Worm (Caenorhabditis elegans) whole organism, L4 larva: Measurements from ENCODE around the gene F34H10.4.
A peak's percentile ranks its signal among the peaks of the same experiment; 100 is the strongest.

ENCODE experiments used
- D1046.2 ChIP-seq: fragments of 200-800 bp; sonication (Bioruptor generic); IDR thresholded peaks from 2 replicates; pipeline ENCODE4 v1.3.6; 2022; ENCODE audit warnings: missing genetic modification characterization, missing compliant biosample characterization
- F49E8.2 ChIP-seq: sonication (generic microtip); optimal IDR thresholded peaks from 2 replicates; lab custom pipeline; 2016; ENCODE audit warnings: missing compliant biosample characterization, mild to moderate bottlenecking, missing genetic modification characterization, borderline replicate concordance
- R02D3.7 ChIP-seq: fragments of 150-350 bp; sonication (generic microtip); optimal IDR thresholded peaks from 3 replicates; lab custom pipeline; 2014; ENCODE audit warnings: missing biosample characterization, missing genetic modification characterization
- T20F7.1 ChIP-seq: fragments of 200-800 bp; sonication (Bioruptor generic); optimal IDR thresholded peaks from 2 replicates; lab custom pipeline; 2018; ENCODE audit warnings: mild to moderate bottlenecking, missing genetic modification characterization, missing compliant biosample characterization
- ZK337.2 ChIP-seq: fragments of 200-800 bp; sonication (Bioruptor generic); IDR thresholded peaks from 2 replicates; pipeline ENCODE4 v1.3.6; 2022; ENCODE audit warnings: missing genetic modification reagents, missing genetic modification characterization, missing compliant biosample characterization
- aha-1 ChIP-seq: fragments of 150-350 bp; peaks from one replicate; lab custom pipeline; 2014; ENCODE audit warnings: missing biosample characterization, missing genetic modification characterization
- aly-2 ChIP-seq: sonication (generic microtip); optimal IDR thresholded peaks from 2 replicates; lab custom pipeline; 2018; ENCODE audit warnings: missing biosample characterization, missing genetic modification characterization
- ceh-20 ChIP-seq: fragments of 200-800 bp; sonication (Bioruptor generic); IDR thresholded peaks from 2 replicates; pipeline ENCODE4 v1.3.6; 2022; ENCODE audit warnings: missing genetic modification reagents, missing genetic modification characterization, missing compliant biosample characterization
- ces-1 ChIP-seq: fragments of 150-350 bp; sonication (generic microtip); optimal IDR thresholded peaks from 4 replicates; lab custom pipeline; 2014; ENCODE audit warnings: missing biosample characterization, missing genetic modification reagents, missing genetic modification characterization
- cey-2 ChIP-seq: sonication (generic microtip); optimal IDR thresholded peaks from 3 replicates; lab custom pipeline; 2017; ENCODE audit warnings: missing genetic modification characterization, mild to moderate bottlenecking, missing compliant biosample characterization, antibody characterized with exemption, borderline replicate concordance; ENCODE audit not compliant: insufficient read depth
- dmd-6 ChIP-seq: fragments of 200-800 bp; sonication (Bioruptor generic); IDR thresholded peaks from 2 replicates; pipeline ENCODE4 v1.3.6; 2022; ENCODE audit warnings: missing genetic modification reagents, missing genetic modification characterization, missing compliant biosample characterization
- fkh-10 ChIP-seq: fragments of 150-350 bp; optimal IDR thresholded peaks from 2 replicates; lab custom pipeline; 2014; ENCODE audit warnings: missing biosample characterization, missing genetic modification reagents, missing genetic modification characterization
- gei-8 ChIP-seq: fragments of 200-800 bp; sonication (Bioruptor generic); optimal IDR thresholded peaks from 2 replicates; lab custom pipeline; 2018; ENCODE audit warnings: mild to moderate bottlenecking, missing genetic modification characterization, missing compliant biosample characterization
- hlh-11 ChIP-seq: fragments of 200-800 bp; sonication (Bioruptor generic); optimal IDR thresholded peaks from 2 replicates; lab custom pipeline; 2018; ENCODE audit warnings: mild to moderate bottlenecking, missing genetic modification characterization, missing compliant biosample characterization
- hlh-30 ChIP-seq: sonication (generic microtip); optimal IDR thresholded peaks from 2 replicates; lab custom pipeline; 2017; ENCODE audit warnings: antibody characterized with exemption, mild to moderate bottlenecking, missing genetic modification characterization, missing compliant biosample characterization; ENCODE audit not compliant: insufficient read depth
- hmg-1.1 ChIP-seq: fragments of 200-800 bp; sonication (Bioruptor generic); IDR thresholded peaks from 2 replicates; pipeline ENCODE4 v1.3.6; 2022; ENCODE audit warnings: missing genetic modification reagents, missing genetic modification characterization, missing compliant biosample characterization
- lin-1 ChIP-seq: fragments of 200-800 bp; sonication (Bioruptor generic); IDR thresholded peaks from 2 replicates; pipeline ENCODE4 v1.3.6; 2022; ENCODE audit warnings: missing genetic modification reagents, missing genetic modification characterization, missing compliant biosample characterization
- lin-15B ChIP-seq: fragments of 150-350 bp; sonication (generic microtip); optimal IDR thresholded peaks from 3 replicates; lab custom pipeline; 2014; ENCODE audit warnings: missing biosample characterization, missing genetic modification characterization
- lsy-2 ChIP-seq, 2 experiments: fragments of 150-350 bp in 1 of 2; sonication (generic microtip) in 1 of 2; optimal IDR thresholded peaks; 2 replicates each; lab custom pipeline; 2014 to 2017; ENCODE audit warnings: missing biosample characterization in 2 of 2, missing genetic modification characterization in 2 of 2
- mdl-1 ChIP-seq, 2 experiments: fragments of 150-350 bp in 1 of 2; sonication (generic microtip) in 1 of 2; optimal IDR thresholded peaks; 2 replicates each; lab custom pipeline; 2014 to 2017; ENCODE audit warnings: missing biosample characterization in 2 of 2, missing genetic modification characterization in 2 of 2
- mep-1 ChIP-seq: fragments of 150-350 bp; sonication (generic microtip); optimal IDR thresholded peaks from 3 replicates; lab custom pipeline; 2014; ENCODE audit warnings: missing biosample characterization, missing genetic modification characterization
- mes-2 ChIP-seq: sonication (generic microtip); optimal IDR thresholded peaks from 2 replicates; lab custom pipeline; 2016; ENCODE audit warnings: missing genotype, mild to moderate bottlenecking, missing genetic modification characterization, missing compliant biosample characterization; ENCODE audit not compliant: poor library complexity, severe bottlenecking
- nhr-10 ChIP-seq: fragments of 150-350 bp; optimal IDR thresholded peaks from 2 replicates; lab custom pipeline; 2014; ENCODE audit warnings: missing biosample characterization, missing genetic modification characterization
- nhr-11 ChIP-seq: fragments of 150-350 bp; optimal IDR thresholded peaks from 2 replicates; lab custom pipeline; 2014; ENCODE audit warnings: missing biosample characterization, missing genetic modification characterization
- nhr-25 ChIP-seq: sonication (generic microtip); optimal IDR thresholded peaks from 2 replicates; lab custom pipeline; 2017; ENCODE audit warnings: missing genetic modification characterization, mild to moderate bottlenecking, missing compliant biosample characterization, antibody characterized with exemption, moderate library complexity, borderline replicate concordance; ENCODE audit not compliant: insufficient read depth
- nhr-28 ChIP-seq: fragments of 150-350 bp; optimal IDR thresholded peaks from 2 replicates; lab custom pipeline; 2014; ENCODE audit warnings: missing biosample characterization, missing genetic modification characterization
- nhr-41 ChIP-seq: fragments of 200-800 bp; sonication (Bioruptor generic); IDR thresholded peaks from 2 replicates; pipeline ENCODE4 v1.3.6; 2022; ENCODE audit warnings: missing genetic modification reagents, missing genetic modification characterization, missing compliant biosample characterization
- php-3 ChIP-seq: fragments of 200-800 bp; sonication (Bioruptor generic); IDR thresholded peaks from 2 replicates; pipeline ENCODE4 v1.3.6; 2022; ENCODE audit warnings: missing genetic modification reagents, missing genetic modification characterization, missing compliant biosample characterization
- saeg-2 ChIP-seq: fragments of 200-800 bp; sonication (Bioruptor generic); IDR thresholded peaks from 2 replicates; pipeline ENCODE4 v1.3.6; 2022; ENCODE audit warnings: missing genetic modification reagents, missing genetic modification characterization, missing compliant biosample characterization
- skn-1 ChIP-seq: fragments of 150-350 bp; optimal IDR thresholded peaks from 2 replicates; lab custom pipeline; 2014; ENCODE audit warnings: missing biosample characterization, missing genetic modification characterization
- unc-130 ChIP-seq: sonication (generic microtip); optimal IDR thresholded peaks from 2 replicates; lab custom pipeline; 2016; ENCODE audit warnings: missing genetic modification reagents, missing genetic modification characterization, missing compliant biosample characterization
- unc-62 ChIP-seq, 3 experiments: fragments of 150-350 bp in 1 of 3; sonication (generic microtip); optimal IDR thresholded peaks in 2 of 3; peaks in 1 of 3; 1 replicate in 1 of 3; 2 replicates in 2 of 3; lab custom pipeline; 2014 to 2017; ENCODE audit warnings: missing biosample characterization in 3 of 3, missing genetic modification characterization in 3 of 3, missing genetic modification reagents in 3 of 3, missing genotype in 1 of 3
- zag-1 ChIP-seq: fragments of 150-350 bp; optimal IDR thresholded peaks from 2 replicates; lab custom pipeline; 2014; ENCODE audit warnings: missing biosample characterization, missing genetic modification characterization
- ztf-11 ChIP-seq: fragments of 150-350 bp; optimal IDR thresholded peaks from 2 replicates; lab custom pipeline; 2014; ENCODE audit warnings: missing biosample characterization, missing genetic modification characterization
- ztf-7 ChIP-seq: fragments of 150-350 bp; optimal IDR thresholded peaks from 2 replicates; lab custom pipeline; 2014; ENCODE audit warnings: missing biosample characterization, missing genetic modification characterization

F34H10.4 gene

ce11 chrX:9653016-9653415, 4.7 kb downstream of the F34H10.4 start, which contains the start of gene aex-2:
aex-2 (minus strand) TSS chrX:9653116.
- no peak for TF ChIP-seq F49E8.2 (tag; lab: Kevin White, UChicago)
- no peak for TF ChIP-seq ceh-20 (GFP tag; lab: Robert Waterston, UW)
- no peak for TF ChIP-seq nhr-41 (GFP tag; lab: Robert Waterston, UW)
- no peak for TF ChIP-seq php-3 (GFP tag; lab: Robert Waterston, UW)
- no peak for TF ChIP-seq gei-8 (GFP tag; lab: Kevin White, UChicago)
- no peak for TF ChIP-seq dmd-6 (GFP tag; lab: Robert Waterston, UW)
- peak in 1 of 2 experiments; percentile 48 for TF ChIP-seq unc-62 (GFP tag; optimal IDR thresholded peaks at IDR 0.05 in 1 of 2; lab: Kevin White, UChicago)
- TF ChIP-seq unc-62 (tag; optimal IDR thresholded peaks at IDR 0.05; lab: Kevin White, UChicago): no peak
- no peak for TF ChIP-seq cey-2
- TF ChIP-seq, all 104 proteins: peak for 1

- TF ChIP-seq zag-1 (tag; lab: Kevin White, UChicago) (no peak), nhr-10 (tag; lab: Kevin White, UChicago) (no peak), D1046.2 (GFP tag; lab: Robert Waterston, UW) (no peak), ces-1 (GFP tag; lab: Kevin White, UChicago) (no peak), nhr-25 (tag; lab: Kevin White, UChicago) (no peak), cey-2 (no peak), F49E8.2 (tag; lab: Kevin White, UChicago) (no peak), aly-2 (tag; lab: Kevin White, UChicago) (no peak), saeg-2 (no peak), mes-2 (no peak), ceh-20 (GFP tag; lab: Robert Waterston, UW) (no peak), mdl-1 (tag; optimal IDR thresholded peaks at IDR 0.05; lab: Kevin White, UChicago) (no peak), ZK337.2 (GFP tag; lab: Robert Waterston, UW) (no peak), mep-1 (tag; lab: Kevin White, UChicago) (no peak), hmg-1.1 (GFP tag; lab: Robert Waterston, UW) (no peak), ztf-11 (tag; lab: Kevin White, UChicago) (no peak), R02D3.7 (tag; lab: Kevin White, UChicago) (no peak), ztf-7 (tag; lab: Kevin White, UChicago) (no peak), aha-1 (no peak), fkh-10 (GFP tag; lab: Kevin White, UChicago) (no peak)
- TF ChIP-seq, all 104 proteins: peak for 0
Observed at ce11 chrX:9653478-9653877, 5.2 kb downstream of the F34H10.4 start.

- TF ChIP-seq skn-1: no peak
- no peak for TF ChIP-seq lsy-2 (tag; optimal IDR thresholded peaks at IDR 0.05; lab: Kevin White, UChicago)
- TF ChIP-seq, all 104 proteins: peak for 0
Observed at ce11 chrX:9654232-9654631, 5.9 kb downstream of the F34H10.4 start.

- TF ChIP-seq aha-1: peak; percentile 91
- no peak for TF ChIP-seq lin-1 (GFP tag; lab: Robert Waterston, UW)
- TF ChIP-seq lin-15B (tag; lab: Kevin White, UChicago): no peak
- TF ChIP-seq unc-62 (GFP tag; optimal IDR thresholded peaks at IDR 0.05 in 1 of 2; lab: Kevin White, UChicago): no peak
- TF ChIP-seq unc-62 (tag; optimal IDR thresholded peaks at IDR 0.05; lab: Kevin White, UChicago): no peak
Observed at ce11 chrX:9656772-9657171, 8.4 kb downstream of the F34H10.4 start.

ce11 chrX:9665944-9666343, 17.6 kb downstream of the F34H10.4 start:
- no peak for TF ChIP-seq unc-130 (GFP tag; lab: Kevin White, UChicago)
- TF ChIP-seq lin-1 (GFP tag; lab: Robert Waterston, UW): no peak
- TF ChIP-seq aha-1: peak; percentile 93

ce11 chrX:9667391-9667790, 19.1 kb downstream of the F34H10.4 start:
- TF ChIP-seq nhr-28 (tag; lab: Kevin White, UChicago) (peak; percentile 61), hlh-11 (tag; lab: Kevin White, UChicago) (peak; percentile 43), hlh-30 (tag; lab: Kevin White, UChicago) (peak; percentile 22), nhr-11 (tag; lab: Kevin White, UChicago) (peak; percentile 11), T20F7.1 (no peak), dmd-6 (GFP tag; lab: Robert Waterston, UW) (0 out of 2 replicates have a peak, but pooled peaks have one; percentile 13)
